Fruit fly (Drosophila melanogaster) whole organism, embryonic: ENCODE data around the gene Fdh.

ENCODE experiments used
- CG10462 ChIP-seq: fragments of 200-800 bp; sonication (Bioruptor generic); optimal IDR thresholded peaks from 2 replicates; lab custom pipeline; 2016; ENCODE audit warnings: missing biosample characterization, missing genetic modification characterization
- CG12071 ChIP-seq: fragments of 200-800 bp; sonication (Bioruptor generic); optimal IDR thresholded peaks from 3 replicates; lab custom pipeline; 2018; ENCODE audit warnings: missing biosample characterization, mild to moderate bottlenecking, missing genetic modification characterization
- CG12219 ChIP-seq: fragments of 200-800 bp; sonication (Bioruptor generic); optimal IDR thresholded peaks from 3 replicates; lab custom pipeline; 2018; ENCODE audit warnings: missing biosample characterization, mild to moderate bottlenecking, missing genetic modification characterization
- CG12299 ChIP-seq: fragments of 200-800 bp; sonication (Bioruptor generic); optimal IDR thresholded peaks from 2 replicates; lab custom pipeline; 2018; ENCODE audit warnings: missing biosample characterization, mild to moderate bottlenecking, missing genetic modification characterization
- CG13624 ChIP-seq: fragments of 200-800 bp; sonication (Bioruptor generic); optimal IDR thresholded peaks from 2 replicates; lab custom pipeline; 2016; ENCODE audit warnings: missing biosample characterization, missing genetic modification characterization
- CG13894 ChIP-seq: fragments of 200-800 bp; sonication (Bioruptor generic); optimal IDR thresholded peaks from 3 replicates; lab custom pipeline; 2018; ENCODE audit warnings: missing biosample characterization, mild to moderate bottlenecking, missing genetic modification characterization, moderate library complexity
- CG14050 ChIP-seq: fragments of 200-800 bp; sonication (Bioruptor generic); IDR thresholded peaks from 3 replicates; pipeline ENCODE4 v1.3.6; 2022; ENCODE audit warnings: missing biosample characterization, missing genetic modification characterization
- CG1529 ChIP-seq: fragments of 200-800 bp; sonication (Bioruptor generic); optimal IDR thresholded peaks from 3 replicates; lab custom pipeline; 2018; ENCODE audit warnings: missing biosample characterization, missing genetic modification characterization
- CG17361 ChIP-seq: fragments of 200-800 bp; sonication (Bioruptor generic); IDR thresholded peaks from 3 replicates; pipeline ENCODE4 v1.3.6; 2022; ENCODE audit warnings: missing biosample characterization, missing genetic modification characterization
- CG17568 ChIP-seq: fragments of 200-800 bp; sonication (Bioruptor generic); optimal IDR thresholded peaks from 2 replicates; lab custom pipeline; 2018; ENCODE audit warnings: missing biosample characterization, mild to moderate bottlenecking, missing genetic modification characterization, moderate library complexity
- CG18262 ChIP-seq: fragments of 200-800 bp; optimal IDR thresholded peaks from 3 replicates; lab custom pipeline; 2019; ENCODE audit warnings: missing biosample characterization, mild to moderate bottlenecking, missing genetic modification characterization, moderate library complexity
- CG3281 ChIP-seq: fragments of 200-800 bp; sonication (Bioruptor generic); optimal IDR thresholded peaks from 3 replicates; lab custom pipeline; 2017; ENCODE audit warnings: missing biosample characterization, mild to moderate bottlenecking, missing genetic modification characterization
- CG3995 ChIP-seq: fragments of 200-800 bp; sonication (Bioruptor generic); optimal IDR thresholded peaks from 3 replicates; lab custom pipeline; 2016; ENCODE audit warnings: missing biosample characterization, missing genetic modification characterization
- CG5953 ChIP-seq: fragments of 200-800 bp; sonication (Bioruptor generic); IDR thresholded peaks from 2 replicates; pipeline ENCODE4 v1.3.6; 2022; ENCODE audit warnings: missing biosample characterization, missing genetic modification characterization
- CG6175 ChIP-seq: fragments of 200-800 bp; sonication (Bioruptor generic); IDR thresholded peaks from 3 replicates; pipeline ENCODE4 v1.3.6; 2022; ENCODE audit warnings: missing biosample characterization, missing genetic modification characterization
- CG7556 ChIP-seq: fragments of 200-800 bp; sonication (Bioruptor generic); optimal IDR thresholded peaks from 2 replicates; lab custom pipeline; 2017; ENCODE audit warnings: missing biosample characterization, mild to moderate bottlenecking, missing genetic modification characterization
- CG8281 ChIP-seq: fragments of 200-800 bp; sonication (Bioruptor generic); optimal IDR thresholded peaks from 2 replicates; lab custom pipeline; 2018; ENCODE audit warnings: missing biosample characterization, mild to moderate bottlenecking, missing genetic modification characterization, moderate library complexity
- CoRest ChIP-seq: fragments of 200-800 bp; sonication (Bioruptor generic); optimal IDR thresholded peaks from 3 replicates; lab custom pipeline; 2018; ENCODE audit warnings: missing biosample characterization, mild to moderate bottlenecking, missing genetic modification characterization, moderate library complexity
- D19A ChIP-seq: fragments of 200-800 bp; optimal IDR thresholded peaks from 3 replicates; lab custom pipeline; 2019; ENCODE audit warnings: missing biosample characterization, mild to moderate bottlenecking, missing genetic modification characterization, moderate library complexity
- Drgx ChIP-seq: fragments of 200-800 bp; sonication (Bioruptor generic); IDR thresholded peaks from 2 replicates; pipeline ENCODE4 v1.3.6; 2022; ENCODE audit warnings: missing biosample characterization, missing genetic modification characterization
- Ets65A ChIP-seq: fragments of 200-800 bp; sonication (Bioruptor generic); peaks from one replicate; lab custom pipeline; 2016; ENCODE audit warnings: missing biosample characterization, missing genetic modification characterization
- Hmr ChIP-seq: fragments of 200-800 bp; sonication (Bioruptor generic); optimal IDR thresholded peaks from 3 replicates; lab custom pipeline; 2017; ENCODE audit warnings: mild to moderate bottlenecking, missing biosample characterization, missing genetic modification reagents, missing genetic modification characterization
- Hr3 ChIP-seq: fragments of 200-800 bp; sonication (Bioruptor generic); optimal IDR thresholded peaks from 3 replicates; lab custom pipeline; 2016; ENCODE audit warnings: missing biosample characterization, missing genetic modification characterization
- Nf-YB ChIP-seq: fragments of 200-800 bp; sonication (Bioruptor generic); optimal IDR thresholded peaks from 3 replicates; lab custom pipeline; 2019; ENCODE audit warnings: missing biosample characterization, mild to moderate bottlenecking, missing genetic modification characterization, moderate library complexity
- NfI ChIP-seq: fragments of 200-800 bp; sonication (Bioruptor generic); optimal IDR thresholded peaks from 3 replicates; lab custom pipeline; 2018; ENCODE audit warnings: missing biosample characterization, mild to moderate bottlenecking, missing genetic modification characterization, moderate library complexity
- Poxn ChIP-seq: fragments of 200-800 bp; sonication (Bioruptor generic); IDR thresholded peaks from 2 replicates; pipeline ENCODE4 v1.3.6; 2022; ENCODE audit warnings: missing biosample characterization, missing genetic modification characterization
- Ptx1 ChIP-seq: fragments of 200-800 bp; sonication (Bioruptor generic); IDR thresholded peaks from 2 replicates; pipeline ENCODE4 v1.3.6; 2022; ENCODE audit warnings: missing biosample characterization, missing genetic modification characterization
- ab ChIP-seq: fragments of 200-800 bp; sonication (Bioruptor generic); optimal IDR thresholded peaks from 2 replicates; lab custom pipeline; 2016; ENCODE audit warnings: missing biosample characterization, missing genetic modification characterization
- amos ChIP-seq: fragments of 200-800 bp; sonication (Bioruptor generic); IDR thresholded peaks from 2 replicates; pipeline ENCODE4 v1.3.6; 2022; ENCODE audit warnings: missing biosample characterization, missing genetic modification characterization; ENCODE audit not compliant: partially characterized antibody
- bcd ChIP-seq: fragments of 200-800 bp; sonication (Bioruptor generic); optimal IDR thresholded peaks from 2 replicates; lab custom pipeline; 2017; ENCODE audit warnings: missing biosample characterization, mild to moderate bottlenecking, missing genetic modification characterization
- bowl ChIP-seq: fragments of 200-800 bp; sonication (Bioruptor generic); IDR thresholded peaks from 2 replicates; pipeline ENCODE4 v1.3.6; 2022; ENCODE audit warnings: missing biosample characterization, missing genetic modification characterization
- ci ChIP-seq: fragments of 200-800 bp; sonication (Bioruptor generic); IDR thresholded peaks from 3 replicates; pipeline ENCODE4 v1.3.6; 2022; ENCODE audit warnings: missing biosample characterization, missing genetic modification characterization
- crol ChIP-seq: fragments of 200-800 bp; sonication (Bioruptor generic); IDR thresholded peaks from 2 replicates; pipeline ENCODE4 v1.3.6; 2022; ENCODE audit warnings: missing biosample characterization, missing genetic modification characterization
- disco-r ChIP-seq: fragments of 200-800 bp; sonication (Bioruptor generic); optimal IDR thresholded peaks from 2 replicates; lab custom pipeline; 2016; ENCODE audit warnings: missing biosample characterization, missing genetic modification characterization
- hkb ChIP-seq, 2 experiments: fragments of 200-800 bp in 1 of 2; fragments of >200 bp in 1 of 2; sonication (Bioruptor generic) in 1 of 2; IDR thresholded peaks in 1 of 2; optimal IDR thresholded peaks in 1 of 2; 2 replicates each; pipeline versions ENCODE4 v1.3.6 to Lab custom; 2017 to 2022; ENCODE audit warnings: missing biosample characterization in 1 of 2, missing genetic modification characterization in 1 of 2
- inv ChIP-seq: fragments of 200-800 bp; sonication (Bioruptor generic); IDR thresholded peaks from 2 replicates; pipeline ENCODE4 v1.3.6; 2022; ENCODE audit warnings: missing biosample characterization, missing genetic modification characterization; ENCODE audit not compliant: partially characterized antibody
- lov ChIP-seq, 2 experiments: fragments of 200-800 bp in 1 of 2; fragments of >200 bp in 1 of 2; sonication (Bioruptor generic) in 1 of 2; IDR thresholded peaks in 1 of 2; optimal IDR thresholded peaks in 1 of 2; 2 replicates in 1 of 2; 3 replicates in 1 of 2; pipeline versions ENCODE4 v1.3.6 to Lab custom; 2017 to 2022; ENCODE audit warnings: missing biosample characterization in 1 of 2, missing genetic modification characterization in 1 of 2
- oc ChIP-seq: fragments of 200-800 bp; sonication (Bioruptor generic); optimal IDR thresholded peaks from 2 replicates; lab custom pipeline; 2018; ENCODE audit warnings: missing biosample characterization, mild to moderate bottlenecking, missing genetic modification characterization, moderate library complexity
- pan ChIP-seq, 4 experiments: fragments of >200 bp in 3 of 4; fragments of 200-800 bp in 1 of 4; sonication (Bioruptor generic) in 1 of 4; optimal IDR thresholded peaks in 3 of 4; IDR thresholded peaks in 1 of 4; 2 replicates each; pipeline versions ENCODE4 v1.3.6 to Lab custom; 2017 to 2022; ENCODE audit warnings: missing biosample characterization in 2 of 4, missing genetic modification characterization in 2 of 4, mixed read lengths in 1 of 4
- pho ChIP-seq: fragments of 200-800 bp; sonication (Bioruptor generic); optimal IDR thresholded peaks from 2 replicates; lab custom pipeline; 2016; ENCODE audit warnings: missing biosample characterization, missing genetic modification characterization
- schlank ChIP-seq: fragments of 200-800 bp; sonication (Bioruptor generic); optimal IDR thresholded peaks from 2 replicates; lab custom pipeline; 2018; ENCODE audit warnings: missing biosample characterization, mild to moderate bottlenecking, missing genetic modification characterization
- scrt ChIP-seq: fragments of 200-800 bp; sonication (Bioruptor generic); optimal IDR thresholded peaks from 2 replicates; lab custom pipeline; 2018; ENCODE audit warnings: missing biosample characterization, mild to moderate bottlenecking, missing genetic modification characterization, moderate library complexity
- sim ChIP-seq: fragments of 200-800 bp; sonication (Bioruptor generic); IDR thresholded peaks from 2 replicates; pipeline ENCODE4 v1.3.6; 2022; ENCODE audit warnings: missing biosample characterization, missing genetic modification characterization
- slou ChIP-seq: fragments of 200-800 bp; sonication (Bioruptor generic); optimal IDR thresholded peaks from 3 replicates; lab custom pipeline; 2016; ENCODE audit warnings: missing biosample characterization, missing genetic modification characterization
- tll ChIP-seq, 2 experiments: fragments of 200-800 bp in 1 of 2; fragments of >200 bp in 1 of 2; sonication (Bioruptor generic) in 1 of 2; optimal IDR thresholded peaks; 2 replicates each; lab custom pipeline; 2017 to 2019; ENCODE audit warnings: missing biosample characterization in 2 of 2, missing genetic modification characterization in 2 of 2, mild to moderate bottlenecking in 1 of 2, moderate library complexity in 1 of 2
- toy ChIP-seq: fragments of 200-800 bp; sonication (Bioruptor generic); IDR thresholded peaks from 2 replicates; pipeline ENCODE4 v1.3.6; 2022; ENCODE audit warnings: missing biosample characterization, missing genetic modification characterization
- unpg ChIP-seq: fragments of 200-800 bp; sonication (Bioruptor generic); optimal IDR thresholded peaks from 3 replicates; lab custom pipeline; 2018; ENCODE audit warnings: missing biosample characterization, mild to moderate bottlenecking, missing genetic modification characterization, moderate library complexity

The Fdh gene

dm6 chr3R:10872148-10872783, at the start of gene Fdh (continued):
- TF ChIP-seq hkb (optimal IDR thresholded peaks at IDR 0.05; lab: Kevin White, UChicago) (peak; percentile 16), hkb (GFP tag; IDR thresholded peaks at IDR 0.05; lab: Robert Waterston, UW) (peak; percentile 27; the same call in 1 of the 2 replicates), CG18262 (tag; lab: Kevin White, UChicago) (peak; percentile 74), scrt (GFP tag; lab: Kevin White, UChicago) (peak; percentile 14), crol (GFP tag; lab: Robert Waterston, UW) (peak; percentile 35; the same call in 1 of the 2 replicates), CG17361 (GFP tag; lab: Robert Waterston, UW) (peak; percentile 81), unpg (GFP tag; lab: Kevin White, UChicago) (peak; percentile 54), Ptx1 (GFP tag; lab: Robert Waterston, UW) (peak; percentile 45), Nf-YB (GFP tag; lab: Kevin White, UChicago) (peak; percentile 50), slou (peak; percentile 5), CG1529 (GFP tag; lab: Kevin White, UChicago) (peak; percentile 44), CG5953 (GFP tag; lab: Robert Waterston, UW) (no peak), CG7556 (GFP tag; lab: Kevin White, UChicago) (peak; percentile 56), bowl (GFP tag; lab: Robert Waterston, UW) (0 out of 2 replicates have a peak, but pooled peaks have one; percentile 16), CG13624 (peak; percentile 13), Hr3 (peak; percentile 11), CG3995 (GFP tag; lab: Kevin White, UChicago) (peak; percentile 31), CG10462 (peak; percentile 92), Hmr (GFP tag; lab: Kevin White, UChicago) (peak; percentile 64), Drgx (GFP tag; lab: Robert Waterston, UW) (0 out of 2 replicates have a peak, but pooled peaks have one; percentile 30), CG14050 (GFP tag; lab: Robert Waterston, UW) (no peak), lov (optimal IDR thresholded peaks at IDR 0.05; lab: Kevin White, UChicago) (no peak), lov (GFP tag; IDR thresholded peaks at IDR 0.05; lab: Robert Waterston, UW) (0 out of 3 replicates have a peak, but pooled peaks have one; percentile 59), CG13894 (tag; lab: Kevin White, UChicago) (peak; percentile 7), Ets65A (peak; percentile 79), pan (optimal IDR thresholded peaks at IDR 0.05; lab: Kevin White, UChicago) (no peak), pan (GFP tag; optimal IDR thresholded peaks at IDR 0.05 in 1 of 2, IDR thresholded peaks at IDR 0.05 in 1 of 2) (no peak), D19A (tag; lab: Kevin White, UChicago) (peak; percentile 36), pho (GFP tag; lab: Kevin White, UChicago) (no peak), disco-r (GFP tag; lab: Kevin White, UChicago) (peak; percentile 2), bcd (peak; percentile 50), inv (GFP tag; lab: Robert Waterston, UW) (no peak), tll (GFP tag; optimal IDR thresholded peaks at IDR 0.05; lab: Kevin White, UChicago) (peak in 1 of 2 experiments; percentile 14), schlank (tag; lab: Kevin White, UChicago) (peak; percentile 41), Poxn (GFP tag; lab: Robert Waterston, UW) (no peak), CG8281 (tag; lab: Kevin White, UChicago) (no peak), oc (tag; lab: Kevin White, UChicago) (peak; percentile 31), CG3281 (GFP tag; lab: Kevin White, UChicago) (peak; percentile 54), sim (no peak), CG12071 (GFP tag; lab: Kevin White, UChicago) (peak; percentile 7), CG12299 (peak; percentile 31), CG12219 (peak; percentile 45), toy (GFP tag; lab: Robert Waterston, UW) (no peak), CG6175 (GFP tag; lab: Robert Waterston, UW) (no peak), amos (GFP tag; lab: Robert Waterston, UW) (no peak), NfI (GFP tag; lab: Kevin White, UChicago) (peak; percentile 68), CG17568 (GFP tag; lab: Kevin White, UChicago) (no peak), ci (GFP tag; lab: Robert Waterston, UW) (0 out of 3 replicates have a peak, but pooled peaks have one; percentile 35), CoRest (peak; percentile 84), ab (GFP tag; lab: Kevin White, UChicago) (no peak)
